Fruit fly (Drosophila melanogaster) whole organism, pupa: Measurements from ENCODE around the gene mthl14.

Experiments
- CG13204 ChIP-seq: fragments of 200-800 bp; sonication (Bioruptor generic); optimal IDR thresholded peaks from 2 replicates; lab custom pipeline; 2018; ENCODE audit warnings: missing biosample characterization, mild to moderate bottlenecking, missing genetic modification characterization, moderate library complexity
- CG14655 ChIP-seq: fragments of 200-800 bp; sonication (Bioruptor generic); optimal IDR thresholded peaks from 3 replicates; lab custom pipeline; 2017; ENCODE audit warnings: mild to moderate bottlenecking, missing biosample characterization, missing genetic modification reagents, missing genetic modification characterization
- CG34367 ChIP-seq: fragments of 200-800 bp; sonication (Bioruptor generic); optimal IDR thresholded peaks from 2 replicates; lab custom pipeline; 2018; ENCODE audit warnings: missing biosample characterization, mild to moderate bottlenecking, missing genetic modification characterization
- CG4496 ChIP-seq: fragments of 200-800 bp; sonication (Bioruptor generic); IDR thresholded peaks from 3 replicates; pipeline ENCODE4 v1.3.6; 2022; ENCODE audit warnings: missing biosample characterization, missing genetic modification characterization
- CG8159 ChIP-seq: fragments of 200-800 bp; sonication (Bioruptor generic); optimal IDR thresholded peaks from 3 replicates; lab custom pipeline; 2018; ENCODE audit warnings: missing biosample characterization, mild to moderate bottlenecking, missing genetic modification characterization, moderate library complexity
- CG9948 ChIP-seq: fragments of 200-800 bp; sonication (Bioruptor generic); optimal IDR thresholded peaks from 2 replicates; lab custom pipeline; 2018; ENCODE audit warnings: missing biosample characterization, mild to moderate bottlenecking, missing genetic modification characterization, moderate library complexity
- D1 ChIP-seq: fragments of 200-800 bp; sonication (Bioruptor generic); optimal IDR thresholded peaks from 2 replicates; lab custom pipeline; 2018; ENCODE audit warnings: missing biosample characterization, mild to moderate bottlenecking, missing genetic modification characterization, moderate library complexity
- EcR ChIP-seq: fragments of 200-800 bp; sonication (Bioruptor generic); optimal IDR thresholded peaks from 3 replicates; lab custom pipeline; 2019; ENCODE audit warnings: missing biosample characterization, missing genetic modification characterization, mild to moderate bottlenecking, moderate library complexity, missing genetic modification reagents
- Ets98B ChIP-seq: fragments of 200-800 bp; sonication (Bioruptor generic); IDR thresholded peaks from 2 replicates; pipeline ENCODE4 v1.3.6; 2022; ENCODE audit warnings: missing biosample characterization, missing genetic modification characterization
- Pif1B ChIP-seq: fragments of 200-800 bp; sonication (Bioruptor generic); optimal IDR thresholded peaks from 3 replicates; lab custom pipeline; 2016; ENCODE audit warnings: missing biosample characterization, missing genetic modification characterization
- Snoo ChIP-seq: fragments of 200-800 bp; sonication (Bioruptor generic); optimal IDR thresholded peaks from 3 replicates; lab custom pipeline; 2017; ENCODE audit warnings: missing biosample characterization, mild to moderate bottlenecking, missing genetic modification characterization, inconsistent platforms
- fd96Ca ChIP-seq: fragments of 200-800 bp; sonication (Bioruptor generic); IDR thresholded peaks from 3 replicates; pipeline ENCODE4 v1.3.6; 2022; ENCODE audit warnings: missing biosample characterization, missing genetic modification characterization
- gl ChIP-seq: fragments of 200-800 bp; sonication (Bioruptor generic); optimal IDR thresholded peaks from 2 replicates; lab custom pipeline; 2018; ENCODE audit warnings: missing biosample characterization, mild to moderate bottlenecking, missing genetic modification characterization

DNA sequence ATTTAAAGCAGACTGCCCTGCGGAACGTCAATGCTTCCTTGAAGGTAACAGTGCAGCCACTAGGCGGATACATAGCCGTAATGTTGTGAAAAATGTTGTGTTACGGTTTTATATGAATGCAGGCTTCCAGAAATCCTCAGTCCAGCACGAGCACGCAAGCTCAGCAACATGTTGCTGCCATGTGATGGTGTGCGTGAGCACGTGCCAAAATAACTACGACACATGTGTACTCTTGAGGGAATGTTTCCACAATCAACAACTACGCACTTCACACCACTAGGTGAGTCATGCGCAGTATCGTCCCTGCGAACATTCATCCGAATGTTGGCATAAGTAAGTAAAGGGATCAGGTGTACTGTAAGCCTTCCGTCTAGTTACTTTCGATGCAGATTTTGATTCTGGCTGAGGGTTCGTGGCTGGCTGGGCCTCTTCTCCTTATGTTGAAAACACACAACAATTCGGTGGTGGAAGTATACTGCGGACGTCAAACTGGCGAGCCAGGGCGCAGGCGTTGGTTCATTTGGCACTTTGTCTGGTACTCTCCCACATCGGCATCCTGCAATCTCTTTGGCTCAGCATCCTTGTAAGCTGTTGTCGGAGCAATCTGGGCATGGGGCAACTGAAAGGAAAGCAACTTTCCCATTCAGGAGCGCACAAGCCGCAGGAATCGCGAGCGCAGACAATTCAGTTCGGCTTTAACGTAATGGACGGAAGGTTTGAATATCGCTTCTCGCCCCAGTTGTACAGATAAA is 29.6 kb downstream of the mthl14 start, which contains the start of gene RhoGEF3:
- TF ChIP-seq CG14655 (GFP tag; lab: Kevin White, UChicago) (no peak), CG8159 (tag; lab: Kevin White, UChicago) (no peak), Ets98B (GFP tag; lab: Robert Waterston, UW) (no peak), CG4496 (GFP tag; lab: Robert Waterston, UW) (no peak), CG34367 (tag; lab: Kevin White, UChicago) (no peak), Pif1B (GFP tag; lab: Kevin White, UChicago) (no peak), EcR (GFP tag; lab: Kevin White, UChicago) (no peak), gl (tag; lab: Kevin White, UChicago) (no peak), CG13204 (GFP tag; lab: Kevin White, UChicago) (no peak), D1 (tag; lab: Kevin White, UChicago) (no peak), CG9948 (tag; lab: Kevin White, UChicago) (no peak), Snoo (tag; lab: Kevin White, UChicago) (no peak), fd96Ca (GFP tag; lab: Robert Waterston, UW) (no peak)
